Worm (Caenorhabditis elegans) whole organism, late embryonic: ENCODE data around the gene msp-36.

ENCODE experiments used
- K02D7.2 ChIP-seq: sonication (generic microtip); optimal IDR thresholded peaks from 2 replicates; lab custom pipeline; 2017; ENCODE audit warnings: mild to moderate bottlenecking, missing genetic modification characterization, missing compliant biosample characterization
- fkh-10 ChIP-seq: fragments of 150-350 bp; optimal IDR thresholded peaks from 2 replicates; lab custom pipeline; 2014; ENCODE audit warnings: missing biosample characterization, missing genetic modification reagents, missing genetic modification characterization

DNA sequence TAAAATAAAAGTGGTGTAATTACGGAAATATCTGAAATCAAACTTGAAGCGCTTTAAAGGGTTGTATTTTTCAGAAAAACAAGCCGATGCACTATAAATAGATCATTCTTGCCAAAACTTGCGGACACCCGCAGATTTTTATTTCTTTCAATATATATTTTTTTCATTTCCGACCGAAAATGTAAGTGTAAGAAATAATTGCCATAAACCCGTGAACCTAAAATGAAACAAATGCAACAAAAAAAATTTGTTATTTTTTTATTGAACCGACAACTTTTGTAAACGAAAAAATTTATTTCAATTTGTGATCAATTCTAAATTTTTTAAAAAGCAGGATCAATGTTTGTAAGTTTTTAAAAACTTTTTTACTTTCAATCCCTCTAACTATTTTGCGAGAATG is 14.4 kb upstream of the msp-36 start, which contains the start of gene W01B6.6:
- TF ChIP-seq fkh-10 (no peak), K02D7.2 (tag; lab: Kevin White, UChicago) (no peak)
